Worm (Caenorhabditis elegans) whole organism, midembryonic: Measurements from ENCODE around the gene srz-102.

ENCODE experiments used
- T22C8.4 ChIP-seq: fragments of 200-800 bp; sonication (Bioruptor generic); IDR thresholded peaks from 2 replicates; pipeline ENCODE4 v1.3.6; 2022; ENCODE audit warnings: missing genetic modification characterization, missing compliant biosample characterization
- cog-1 ChIP-seq: sonication (generic microtip); optimal IDR thresholded peaks from 2 replicates; lab custom pipeline; 2016; ENCODE audit warnings: missing genetic modification characterization, missing compliant biosample characterization
- flt-1 ChIP-seq: fragments of 200-800 bp; sonication (Bioruptor generic); IDR thresholded peaks from 2 replicates; pipeline ENCODE4 v1.3.6; 2022; ENCODE audit warnings: missing genetic modification characterization, missing compliant biosample characterization
- klf-2 ChIP-seq: fragments of 200-800 bp; sonication (Bioruptor generic); conservative IDR thresholded peaks from 2 replicates; pipeline ENCODE4 v1.3.6; 2022; ENCODE audit warnings: missing genetic modification reagents, missing genetic modification characterization, missing compliant biosample characterization
- med-1 ChIP-seq: sonication (generic microtip); optimal IDR thresholded peaks from 2 replicates; lab custom pipeline; 2017; ENCODE audit warnings: missing genetic modification characterization, mild to moderate bottlenecking, missing compliant biosample characterization, antibody characterized with exemption, missing genetic modification reagents; ENCODE audit not compliant: insufficient read depth
- ref-1 ChIP-seq: fragments of 200-800 bp; sonication (Bioruptor generic); conservative IDR thresholded peaks from 2 replicates; pipeline ENCODE4 v1.3.6; 2022; ENCODE audit warnings: missing genetic modification reagents, missing genetic modification characterization, missing compliant biosample characterization
- tab-1 ChIP-seq: fragments of 200-800 bp; sonication (Bioruptor generic); IDR thresholded peaks from 2 replicates; pipeline ENCODE4 v1.3.6; 2022; ENCODE audit warnings: missing genetic modification characterization, missing compliant biosample characterization
- ztf-23 ChIP-seq: fragments of 200-800 bp; sonication (Bioruptor generic); IDR thresholded peaks from 2 replicates; pipeline ENCODE4 v1.3.6; 2022; ENCODE audit warnings: missing genetic modification reagents, missing genetic modification characterization, missing compliant biosample characterization
- ztf-29 ChIP-seq: fragments of 200-800 bp; sonication (Bioruptor generic); IDR thresholded peaks from 2 replicates; pipeline ENCODE4 v1.3.6; 2022; ENCODE audit warnings: missing genetic modification reagents, missing genetic modification characterization, missing compliant biosample characterization

The srz-102 gene

DNA sequence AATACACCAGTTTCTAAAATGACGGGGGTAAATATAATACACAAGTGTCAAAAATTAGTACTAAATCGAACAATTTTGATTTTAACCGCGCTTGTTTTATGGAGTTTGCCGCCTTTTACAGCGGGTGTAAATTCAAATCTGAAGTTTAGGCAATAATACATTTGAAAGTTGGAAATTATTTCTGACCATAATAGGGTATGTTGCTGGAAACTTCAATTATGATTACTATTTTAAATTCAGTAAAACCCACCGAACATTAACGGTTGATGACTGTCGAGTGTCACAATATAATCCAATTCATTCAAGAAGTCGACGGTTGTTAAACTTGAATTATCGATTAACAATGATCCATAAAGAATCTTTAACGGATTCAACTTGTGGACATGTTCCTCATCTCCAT lies 26.5 kb downstream of the srz-102 start:
- TF ChIP-seq med-1 (GFP tag; lab: Kevin White, UChicago) = no peak

DNA sequence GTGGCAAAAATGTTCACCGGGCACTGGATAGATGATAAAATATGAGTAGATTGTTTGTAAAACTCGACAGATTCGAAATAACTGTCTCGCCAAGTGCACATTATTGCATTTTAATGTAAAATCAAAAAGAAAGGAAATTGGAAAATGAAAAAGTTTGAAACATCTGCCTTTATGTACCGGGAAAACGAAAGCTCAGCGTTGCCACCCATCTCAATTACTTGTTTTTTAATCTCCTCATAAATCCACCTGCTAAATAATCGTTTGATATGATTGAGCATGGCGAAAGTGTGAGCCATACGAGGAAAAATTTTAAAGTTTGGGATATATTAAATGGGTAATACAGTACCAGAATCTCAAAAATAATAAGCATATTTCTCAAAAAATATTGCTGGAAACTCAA lies 29.2 kb downstream of the srz-102 start, which contains the start of gene srh-137:
TSS of gene srh-137 (minus strand) at position 101 of the 400 bp plus-strand sequence.
- TF ChIP-seq cog-1 (no peak), klf-2 (GFP tag; lab: Robert Waterston, UW) (no peak), tab-1 (GFP tag; lab: Robert Waterston, UW) (no peak), ztf-29 (GFP tag; lab: Robert Waterston, UW) (no peak), ref-1 (no peak), T22C8.4 (GFP tag; lab: Robert Waterston, UW) (no peak), flt-1 (GFP tag; lab: Robert Waterston, UW) (no peak), ztf-23 (GFP tag; lab: Robert Waterston, UW) (no peak), med-1 (GFP tag; lab: Kevin White, UChicago) (no peak)

DNA sequence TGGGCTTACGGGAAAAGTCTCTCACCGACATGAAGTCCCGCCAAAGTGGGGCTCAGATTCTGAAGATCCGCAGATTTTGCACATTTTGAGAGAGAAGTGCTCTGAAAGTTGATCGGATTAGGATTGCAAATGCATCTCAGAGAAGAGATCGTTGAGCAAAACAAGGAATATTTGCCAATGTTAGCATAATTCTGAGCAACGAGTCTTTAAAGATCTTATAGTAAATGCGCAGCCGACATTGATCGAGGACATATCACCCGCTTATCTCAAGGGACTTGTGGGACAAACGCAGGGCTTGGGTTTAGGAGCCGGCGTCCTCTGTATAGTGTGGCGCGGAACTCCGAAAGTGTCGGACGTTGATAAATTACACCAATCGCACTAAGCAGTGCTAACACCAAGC lies 36.4 kb downstream of the srz-102 start, which contains the start of gene nhr-112:
TSS of gene nhr-112 (minus strand) at position 101 of the 400 bp plus-strand sequence.
- TF ChIP-seq T22C8.4 (GFP tag; lab: Robert Waterston, UW) (no peak), ref-1 (no peak), flt-1 (GFP tag; lab: Robert Waterston, UW) (no peak), klf-2 (GFP tag; lab: Robert Waterston, UW) (no peak), tab-1 (GFP tag; lab: Robert Waterston, UW) (no peak), ztf-29 (GFP tag; lab: Robert Waterston, UW) (no peak), ztf-23 (GFP tag; lab: Robert Waterston, UW) (no peak), med-1 (GFP tag; lab: Kevin White, UChicago) (no peak), cog-1 (no peak)

- TF ChIP-seq T22C8.4 (GFP tag; lab: Robert Waterston, UW) (no peak), ztf-29 (GFP tag; lab: Robert Waterston, UW) (no peak), cog-1 (no peak), flt-1 (GFP tag; lab: Robert Waterston, UW) (no peak), tab-1 (GFP tag; lab: Robert Waterston, UW) (no peak)
Observed at ce11 chrV:16724574-16724973, 37.2 kb downstream of the srz-102 start.

DNA sequence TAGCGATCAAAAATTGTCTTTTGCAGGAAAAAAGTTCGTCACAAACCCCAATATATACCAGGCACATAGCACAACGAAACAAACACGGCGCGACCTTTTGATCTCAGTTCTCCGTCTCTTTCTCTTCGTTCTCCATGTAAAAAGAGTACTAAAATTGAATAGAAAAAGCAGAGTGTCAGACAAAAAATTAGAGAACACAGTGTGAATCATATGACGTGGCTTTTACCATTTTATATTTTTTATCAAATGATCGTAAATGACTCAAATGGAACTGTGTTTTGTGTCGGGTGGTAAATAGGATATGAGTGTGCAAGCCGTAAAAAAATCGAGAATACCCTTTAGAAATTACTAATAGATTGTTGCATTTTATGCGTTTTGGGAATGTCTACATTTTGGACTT lies 38.6 kb downstream of the srz-102 start:
- TF ChIP-seq ztf-29 (GFP tag; lab: Robert Waterston, UW) (no peak), ref-1 (no peak), tab-1 (GFP tag; lab: Robert Waterston, UW) (no peak), flt-1 (GFP tag; lab: Robert Waterston, UW) (no peak), med-1 (GFP tag; lab: Kevin White, UChicago) (no peak), cog-1 (no peak), ztf-23 (GFP tag; lab: Robert Waterston, UW) (no peak), klf-2 (GFP tag; lab: Robert Waterston, UW) (no peak), T22C8.4 (GFP tag; lab: Robert Waterston, UW) (no peak)

DNA sequence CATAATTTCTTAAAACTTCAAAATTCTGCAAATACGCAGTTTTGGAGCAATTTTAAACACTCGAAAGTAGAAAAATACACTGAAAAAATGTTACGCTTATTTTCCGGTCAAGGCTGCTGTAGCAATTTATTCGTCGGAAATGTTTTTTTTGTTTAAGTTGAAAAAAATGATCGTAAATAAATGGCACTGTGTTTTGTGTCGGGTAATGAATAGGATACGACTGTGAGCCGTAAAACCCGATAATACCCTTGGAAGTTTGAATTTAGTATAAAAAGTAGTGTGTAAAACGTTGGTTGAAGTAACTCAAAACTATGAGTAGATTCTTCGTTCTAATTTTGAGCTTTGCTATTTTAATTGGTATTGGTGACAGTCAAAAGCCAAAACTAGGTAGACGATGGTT lies 39.6 kb downstream of the srz-102 start, which contains the start of gene T25E12.14:
TSS of gene T25E12.14 (plus strand) at position 301 of the 400 bp plus-strand sequence.
- no peak for TF ChIP-seq ref-1
- TF ChIP-seq klf-2 (GFP tag; lab: Robert Waterston, UW) = no peak
- TF ChIP-seq med-1 (GFP tag; lab: Kevin White, UChicago) = no peak
- TF ChIP-seq ztf-23 (GFP tag; lab: Robert Waterston, UW) = no peak
- TF ChIP-seq cog-1 = no peak
- TF ChIP-seq ztf-29 (GFP tag; lab: Robert Waterston, UW) = no peak
- no peak for TF ChIP-seq tab-1 (GFP tag; lab: Robert Waterston, UW)
- TF ChIP-seq T22C8.4 (GFP tag; lab: Robert Waterston, UW) = no peak
- TF ChIP-seq flt-1 (GFP tag; lab: Robert Waterston, UW) = no peak

ce11 chrV:16728431-16728830 lies 41.1 kb downstream of the srz-102 start, which contains the start of gene fbxa-127:
fbxa-127 (plus strand) TSS chrV:16728731.
- TF ChIP-seq flt-1 (GFP tag; lab: Robert Waterston, UW) = no peak
- no peak for TF ChIP-seq tab-1 (GFP tag; lab: Robert Waterston, UW)
- TF ChIP-seq T22C8.4 (GFP tag; lab: Robert Waterston, UW) = no peak
- TF ChIP-seq ref-1 = no peak
- TF ChIP-seq cog-1 = no peak
- TF ChIP-seq med-1 (GFP tag; lab: Kevin White, UChicago) = no peak
- TF ChIP-seq ztf-23 (GFP tag; lab: Robert Waterston, UW) = no peak
- TF ChIP-seq ztf-29 (GFP tag; lab: Robert Waterston, UW) = no peak
- TF ChIP-seq klf-2 (GFP tag; lab: Robert Waterston, UW) = no peak

DNA sequence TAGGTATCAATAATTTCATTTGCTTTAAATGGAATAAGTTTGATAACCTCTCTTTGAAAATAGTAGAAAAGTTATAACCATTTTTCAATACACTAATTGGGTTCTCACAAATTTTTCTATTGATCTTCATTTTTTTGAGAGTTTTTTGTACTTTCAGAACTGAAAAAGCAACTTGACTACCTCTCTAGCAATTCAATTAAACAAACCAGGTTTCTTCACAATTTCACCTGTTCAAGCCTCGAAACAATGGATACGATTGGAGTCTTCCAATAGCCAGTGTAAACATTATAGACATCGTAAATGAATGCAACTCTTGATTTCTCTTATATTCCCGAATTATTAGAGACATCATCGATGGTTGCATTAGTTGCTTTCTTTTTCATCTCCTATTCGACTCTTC lies 42.6 kb downstream of the srz-102 start, which contains the start of gene srz-99:
TSS of gene srz-99 (plus strand) at position 301 of the 400 bp plus-strand sequence.
- TF ChIP-seq ztf-29 (GFP tag; lab: Robert Waterston, UW) (no peak), ztf-23 (GFP tag; lab: Robert Waterston, UW) (no peak), med-1 (GFP tag; lab: Kevin White, UChicago) (no peak), klf-2 (GFP tag; lab: Robert Waterston, UW) (no peak), cog-1 (no peak), T22C8.4 (GFP tag; lab: Robert Waterston, UW) (no peak), flt-1 (GFP tag; lab: Robert Waterston, UW) (no peak), tab-1 (GFP tag; lab: Robert Waterston, UW) (no peak), ref-1 (no peak)

- TF ChIP-seq med-1 (GFP tag; lab: Kevin White, UChicago) = no peak
Observed at ce11 chrV:16731600-16731999, 44.3 kb downstream of the srz-102 start, which contains the start of gene srz-100. srz-100 (plus strand) TSS chrV:16731900.

DNA sequence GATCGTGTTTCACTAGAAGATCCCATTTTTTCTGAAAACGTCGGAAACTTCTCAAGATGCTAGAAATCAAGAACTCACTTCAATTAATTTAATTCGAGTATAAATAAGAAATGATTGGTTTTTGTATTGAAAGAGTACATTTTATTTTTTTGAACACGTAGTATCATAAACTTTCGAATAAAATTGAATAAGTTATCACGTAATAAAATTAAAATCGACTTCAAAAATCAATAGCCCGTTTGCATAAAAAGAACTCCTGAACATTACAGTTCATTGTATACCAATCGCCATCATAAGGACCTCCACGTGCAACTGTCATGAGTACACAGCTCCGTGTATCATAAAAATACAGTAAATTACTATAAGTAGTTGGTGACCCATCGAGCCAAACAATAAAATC lies 46.4 kb downstream of the srz-102 start, which contains the start of gene T25E12.16:
TSS of gene T25E12.16 (minus strand) at position 101 of the 400 bp plus-strand sequence.
- no peak for TF ChIP-seq tab-1 (GFP tag; lab: Robert Waterston, UW)
- TF ChIP-seq ref-1 = no peak
- no peak for TF ChIP-seq med-1 (GFP tag; lab: Kevin White, UChicago)
- no peak for TF ChIP-seq T22C8.4 (GFP tag; lab: Robert Waterston, UW)
- TF ChIP-seq ztf-23 (GFP tag; lab: Robert Waterston, UW) = no peak
- no peak for TF ChIP-seq ztf-29 (GFP tag; lab: Robert Waterston, UW)
